Worm (Caenorhabditis elegans) whole organism, midembryonic: ENCODE data around the gene K03B4.8.

Source experiments
- T22C8.4 ChIP-seq: fragments of 200-800 bp; sonication (Bioruptor generic); IDR thresholded peaks from 2 replicates; pipeline ENCODE4 v1.3.6; 2022; ENCODE audit warnings: missing genetic modification characterization, missing compliant biosample characterization
- cog-1 ChIP-seq: sonication (generic microtip); optimal IDR thresholded peaks from 2 replicates; lab custom pipeline; 2016; ENCODE audit warnings: missing genetic modification characterization, missing compliant biosample characterization
- flt-1 ChIP-seq: fragments of 200-800 bp; sonication (Bioruptor generic); IDR thresholded peaks from 2 replicates; pipeline ENCODE4 v1.3.6; 2022; ENCODE audit warnings: missing genetic modification characterization, missing compliant biosample characterization
- klf-2 ChIP-seq: fragments of 200-800 bp; sonication (Bioruptor generic); conservative IDR thresholded peaks from 2 replicates; pipeline ENCODE4 v1.3.6; 2022; ENCODE audit warnings: missing genetic modification reagents, missing genetic modification characterization, missing compliant biosample characterization
- med-1 ChIP-seq: sonication (generic microtip); optimal IDR thresholded peaks from 2 replicates; lab custom pipeline; 2017; ENCODE audit warnings: missing genetic modification characterization, mild to moderate bottlenecking, missing compliant biosample characterization, antibody characterized with exemption, missing genetic modification reagents; ENCODE audit not compliant: insufficient read depth
- tab-1 ChIP-seq: fragments of 200-800 bp; sonication (Bioruptor generic); IDR thresholded peaks from 2 replicates; pipeline ENCODE4 v1.3.6; 2022; ENCODE audit warnings: missing genetic modification characterization, missing compliant biosample characterization
- ztf-29 ChIP-seq: fragments of 200-800 bp; sonication (Bioruptor generic); IDR thresholded peaks from 2 replicates; pipeline ENCODE4 v1.3.6; 2022; ENCODE audit warnings: missing genetic modification reagents, missing genetic modification characterization, missing compliant biosample characterization

ce11 chrV:4674506-4674905, at the start of gene K03B4.8:
- TF ChIP-seq flt-1 (no peak), med-1 (GFP tag; lab: Kevin White, UChicago) (no peak), ztf-29 (GFP tag; lab: Robert Waterston, UW) (no peak), cog-1 (tag; lab: Kevin White, UChicago) (no peak), tab-1 (GFP tag; lab: Robert Waterston, UW) (no peak), klf-2 (GFP tag; lab: Robert Waterston, UW) (no peak), T22C8.4 (GFP tag; lab: Robert Waterston, UW) (no peak)
